Fruit fly (Drosophila melanogaster) whole organism: Measurements from ENCODE around the gene Ugt37A2.

Source experiments
- CG8478 ChIP-seq: fragments of >200 bp; optimal IDR thresholded peaks from 2 replicates; lab custom pipeline; 2018; ENCODE audit warnings: inconsistent platforms
- Dll ChIP-seq: fragments of >200 bp; optimal IDR thresholded peaks from 2 replicates; lab custom pipeline; 2017
- EcR ChIP-seq, 2 experiments: fragments of >200 bp; optimal IDR thresholded peaks; 2 replicates each; lab custom pipeline; 2017; ENCODE audit warnings: missing biosample characterization in 2 of 2, missing genetic modification characterization in 2 of 2, missing genetic modification reagents in 2 of 2
- pan ChIP-seq: fragments of >200 bp; optimal IDR thresholded peaks from 2 replicates; lab custom pipeline; 2017
- psq ChIP-seq: fragments of >200 bp; optimal IDR thresholded peaks from 2 replicates; lab custom pipeline; 2017
- usp ChIP-seq: fragments of >200 bp; optimal IDR thresholded peaks from 2 replicates; lab custom pipeline; 2017; ENCODE audit warnings: missing biosample characterization, missing genetic modification characterization, mixed read lengths

Ugt37A2 gene

dm6 chr3R:12739247-12739646, at the start of gene Ugt37A2:
TSS of gene Ugt37A2 (plus strand) at chr3R:12739642.
- TF ChIP-seq usp (GFP tag; lab: Kevin White, UChicago) = no peak
- no peak for TF ChIP-seq EcR (GFP tag; optimal IDR thresholded peaks at IDR 0.05; lab: Kevin White, UChicago)
- TF ChIP-seq pan (lab: Kevin White, UChicago) = no peak
- TF ChIP-seq psq (lab: Kevin White, UChicago) = no peak
- no peak for TF ChIP-seq CG8478 (lab: Kevin White, UChicago)
- no peak for TF ChIP-seq Dll (lab: Kevin White, UChicago)

- TF ChIP-seq CG8478 (lab: Kevin White, UChicago) = no peak
- no peak for TF ChIP-seq psq (lab: Kevin White, UChicago)
- no peak for TF ChIP-seq pan (lab: Kevin White, UChicago)
Observed at dm6 chr3R:12691422-12692101, 47.9 kb upstream of the Ugt37A2 start, which contains the start of gene Arp1. TSS of gene Arp1 (plus strand) at chr3R:12691743.

- TF ChIP-seq pan (lab: Kevin White, UChicago) (no peak), psq (lab: Kevin White, UChicago) (no peak), EcR (GFP tag; optimal IDR thresholded peaks at IDR 0.05; lab: Kevin White, UChicago) (no peak), Dll (lab: Kevin White, UChicago) (no peak), CG8478 (lab: Kevin White, UChicago) (no peak), usp (GFP tag; lab: Kevin White, UChicago) (no peak)
Observed at dm6 chr3R:12692497-12692896, 46.9 kb upstream of the Ugt37A2 start, which contains the start of gene CG31347. TSS of gene CG31347 (minus strand) at chr3R:12692597.

- TF ChIP-seq CG8478 (lab: Kevin White, UChicago) = no peak
- TF ChIP-seq Dll (lab: Kevin White, UChicago) = no peak
- TF ChIP-seq psq (lab: Kevin White, UChicago) = no peak
- no peak for TF ChIP-seq EcR (GFP tag; optimal IDR thresholded peaks at IDR 0.05; lab: Kevin White, UChicago)
- TF ChIP-seq pan (lab: Kevin White, UChicago) = no peak
- no peak for TF ChIP-seq usp (GFP tag; lab: Kevin White, UChicago)
Observed at dm6 chr3R:12694742-12695141, 44.7 kb upstream of the Ugt37A2 start, which contains the start of the genes CG14391 and NijC. TSS of gene CG14391 (minus strand) at chr3R:12694842. TSS of gene NijC (plus strand) at chr3R:12695129.

dm6 chr3R:12697022-12697421, 42.4 kb upstream of the Ugt37A2 start, which contains the start of gene Past1:
TSS of gene Past1 (plus strand) at chr3R:12697322.
- TF ChIP-seq Dll (lab: Kevin White, UChicago) = no peak

dm6 chr3R:12697571-12698039, 41.8 kb upstream of the Ugt37A2 start:
- TF ChIP-seq CG8478 (lab: Kevin White, UChicago) (no peak), EcR (GFP tag; optimal IDR thresholded peaks at IDR 0.05; lab: Kevin White, UChicago) (no peak), psq (lab: Kevin White, UChicago) (no peak), pan (lab: Kevin White, UChicago) (no peak), usp (GFP tag; lab: Kevin White, UChicago) (no peak), Dll (lab: Kevin White, UChicago) (no peak)

- no peak for TF ChIP-seq psq (lab: Kevin White, UChicago)
Observed at dm6 chr3R:12698363-12698762, 41.1 kb upstream of the Ugt37A2 start.

- no peak for TF ChIP-seq usp (GFP tag; lab: Kevin White, UChicago)
- TF ChIP-seq Dll (lab: Kevin White, UChicago) = no peak
- no peak for TF ChIP-seq CG8478 (lab: Kevin White, UChicago)
- no peak for TF ChIP-seq EcR (GFP tag; optimal IDR thresholded peaks at IDR 0.05; lab: Kevin White, UChicago)
- no peak for TF ChIP-seq psq (lab: Kevin White, UChicago)
- no peak for TF ChIP-seq pan (lab: Kevin White, UChicago)
Observed at dm6 chr3R:12699620-12700378, 39.6 kb upstream of the Ugt37A2 start.

dm6 chr3R:12700454-12700853, 39.0 kb upstream of the Ugt37A2 start:
- TF ChIP-seq pan (lab: Kevin White, UChicago) (no peak), psq (lab: Kevin White, UChicago) (no peak), EcR (GFP tag; optimal IDR thresholded peaks at IDR 0.05; lab: Kevin White, UChicago) (no peak), Dll (lab: Kevin White, UChicago) (no peak), usp (GFP tag; lab: Kevin White, UChicago) (no peak), CG8478 (lab: Kevin White, UChicago) (no peak)

dm6 chr3R:12701257-12701656, 38.2 kb upstream of the Ugt37A2 start:
- no peak for TF ChIP-seq usp (GFP tag; lab: Kevin White, UChicago)
- TF ChIP-seq CG8478 (lab: Kevin White, UChicago) = no peak
- no peak for TF ChIP-seq pan (lab: Kevin White, UChicago)
- TF ChIP-seq Dll (lab: Kevin White, UChicago) = no peak
- no peak for TF ChIP-seq EcR (GFP tag; optimal IDR thresholded peaks at IDR 0.05; lab: Kevin White, UChicago)
- TF ChIP-seq psq (lab: Kevin White, UChicago) = no peak

- TF ChIP-seq pan (lab: Kevin White, UChicago) (no peak), usp (GFP tag; lab: Kevin White, UChicago) (no peak), EcR (GFP tag; optimal IDR thresholded peaks at IDR 0.05; lab: Kevin White, UChicago) (no peak), psq (lab: Kevin White, UChicago) (no peak), Dll (lab: Kevin White, UChicago) (no peak), CG8478 (lab: Kevin White, UChicago) (no peak)
Observed at dm6 chr3R:12701994-12702494, 37.4 kb upstream of the Ugt37A2 start.
